Fruit fly (Drosophila melanogaster): Measurements from ENCODE around the gene Dop1R1.

Gene Dop1R1

dm6 chr3R:14226662-14227061, 12.1 kb upstream of the Dop1R1 start, which contains the start of gene CG9631:
Gene CG9631, minus strand, starts transcription at chr3R:14226762.
- TF ChIP-seq Ets65A (GFP tag) = peak; percentile 6
- TF ChIP-seq Asciz (GFP tag; optimal IDR thresholded peaks at IDR 0.05) = no peak
- no peak for TF ChIP-seq emc (GFP tag; optimal IDR thresholded peaks at IDR 0.05)
- no peak for TF ChIP-seq CG17385 (GFP tag; optimal IDR thresholded peaks at IDR 0.05)
- no peak for TF ChIP-seq CG4820 (GFP tag; optimal IDR thresholded peaks at IDR 0.05)

DNA sequence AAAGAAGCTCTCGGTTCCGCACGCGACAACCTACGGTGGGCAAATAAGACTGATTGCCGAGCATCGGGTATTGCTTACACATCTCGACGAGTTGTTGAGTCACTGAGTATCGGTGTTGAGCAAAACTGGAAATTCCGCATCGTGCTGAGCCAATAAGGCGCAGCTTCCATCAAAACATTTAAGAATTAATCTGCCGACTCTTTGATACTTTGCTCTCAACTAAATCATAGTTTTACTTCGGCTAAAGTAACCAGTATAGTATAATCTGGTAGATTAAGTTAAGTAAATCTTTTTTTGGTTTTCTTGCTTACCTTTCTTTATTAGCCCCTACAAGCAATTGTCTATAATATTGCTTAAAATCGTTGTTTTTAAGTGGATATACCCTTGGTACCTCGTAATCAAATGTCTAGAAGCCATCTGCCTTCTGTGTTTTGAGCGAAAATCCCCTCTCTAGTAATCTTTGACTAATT, 9.5 kb upstream of the Dop1R1 start, which contains the start of gene Sp212:
Gene Sp212 (minus strand): TSS at position 51 of the 470 bp plus-strand sequence.
- TF ChIP-seq sqz (GFP tag; optimal IDR thresholded peaks at IDR 0.05) = no peak
- peak; percentile 43; the same call in 1 of the 2 replicates for TF ChIP-seq Rfx (GFP tag; IDR thresholded peaks at IDR 0.05)
- no peak for TF ChIP-seq CG7839 (tag; optimal IDR thresholded peaks at IDR 0.05)
- TF ChIP-seq CG2678 (tag; optimal IDR thresholded peaks at IDR 0.05) = no peak
- no peak for TF ChIP-seq CG31365 (tag; optimal IDR thresholded peaks at IDR 0.05)
- TF ChIP-seq CG8089 (GFP tag; optimal IDR thresholded peaks at IDR 0.05) = no peak
- TF ChIP-seq Mad (GFP tag; optimal IDR thresholded peaks at IDR 0.05) = no peak
- no peak for TF ChIP-seq disco-r (GFP tag; optimal IDR thresholded peaks at IDR 0.05)
- peak; percentile 45; the same call in 1 of the 2 replicates for TF ChIP-seq CG9932 (GFP tag; IDR thresholded peaks at IDR 0.05)
- no peak for TF ChIP-seq Lhr (GFP tag; optimal IDR thresholded peaks at IDR 0.05)
- no peak for TF ChIP-seq Dbx (GFP tag; IDR thresholded peaks at IDR 0.05)
- no peak for TF ChIP-seq fru (optimal IDR thresholded peaks at IDR 0.05)
- no peak for TF ChIP-seq CG3838 (GFP tag; optimal IDR thresholded peaks at IDR 0.05)
- TF ChIP-seq slp2 (GFP tag; optimal IDR thresholded peaks at IDR 0.05) = no peak
- TF ChIP-seq CG4730 (GFP tag; IDR thresholded peaks at IDR 0.05) = no peak
- peak; percentile 32; the same call in 1 of the 2 replicates for TF ChIP-seq slbo (GFP tag; IDR thresholded peaks at IDR 0.05)
- no peak for TF ChIP-seq CG17359 (tag; optimal IDR thresholded peaks at IDR 0.05)
- TF ChIP-seq mld (GFP tag; IDR thresholded peaks at IDR 0.05; ENCODE audit: partially characterized antibody) = no peak
- TF ChIP-seq YL-1 (GFP tag; optimal IDR thresholded peaks at IDR 0.05) = no peak
- TF ChIP-seq hth (optimal IDR thresholded peaks at IDR 0.05) = no peak
- TF ChIP-seq Tbp (GFP tag; optimal IDR thresholded peaks at IDR 0.05) = no peak
- no peak for TF ChIP-seq btn (GFP tag; optimal IDR thresholded peaks at IDR 0.05)
- no peak for TF ChIP-seq CG3065 (GFP tag; optimal IDR thresholded peaks at IDR 0.05)
- TF ChIP-seq tx (GFP tag; optimal IDR thresholded peaks at IDR 0.05) = no peak
- no peak for TF ChIP-seq toy (GFP tag; IDR thresholded peaks at IDR 0.05)
- peak; percentile 55 for TF ChIP-seq CG2120 (GFP tag; optimal IDR thresholded peaks at IDR 0.05)
- no peak for TF ChIP-seq CG8924 (tag; optimal IDR thresholded peaks at IDR 0.05)
- peak; percentile 49 for TF ChIP-seq Ets65A (GFP tag)
- TF ChIP-seq CG1792 (GFP tag; optimal IDR thresholded peaks at IDR 0.05) = no peak
- TF ChIP-seq zf30C (GFP tag; optimal IDR thresholded peaks at IDR 0.05) = no peak
- peak; percentile 94 for TF ChIP-seq D19B (GFP tag; optimal IDR thresholded peaks at IDR 0.05)
- TF ChIP-seq lmd (GFP tag; IDR thresholded peaks at IDR 0.05) = no peak
- TF ChIP-seq Drgx (GFP tag; IDR thresholded peaks at IDR 0.05) = no peak
- no peak for TF ChIP-seq sima (GFP tag; optimal IDR thresholded peaks at IDR 0.05)
- no peak for TF ChIP-seq CG31224 (GFP tag; IDR thresholded peaks at IDR 0.05)
- TF ChIP-seq ind (GFP tag; optimal IDR thresholded peaks at IDR 0.05) = no peak
- no peak for TF ChIP-seq row (GFP tag; IDR thresholded peaks at IDR 0.05)
- no peak for TF ChIP-seq CG10366 (GFP tag; IDR thresholded peaks at IDR 0.05)
- no peak for TF ChIP-seq luna (GFP tag; optimal IDR thresholded peaks at IDR 0.05)
- no peak for TF ChIP-seq CG15269 (tag; optimal IDR thresholded peaks at IDR 0.05)
- no peak for TF ChIP-seq Poxn (GFP tag; IDR thresholded peaks at IDR 0.05)
